Worm (Caenorhabditis elegans): Measurements from ENCODE around the gene srj-24.

ce11 chrV:712882-713281 lies 25.8 kb downstream of the srj-24 start, which contains the start of gene cyp-33C11:
- TF ChIP-seq elt-1 (tag; optimal IDR thresholded peaks at IDR 0.05), result no peak
- no peak for TF ChIP-seq pqm-1 (tag; optimal IDR thresholded peaks at IDR 0.05)
- no peak for TF ChIP-seq ceh-28 (tag; optimal IDR thresholded peaks at IDR 0.05)
- no peak for TF ChIP-seq nhr-12 (tag; optimal IDR thresholded peaks at IDR 0.05)

Data from whole organism, L3 larva.